Worm (Caenorhabditis elegans) whole organism, midembryonic: ENCODE measurements around the gene C17B7.5.

Experiments
- cog-1 ChIP-seq: sonication (generic microtip); optimal IDR thresholded peaks from 2 replicates; lab custom pipeline; 2016; ENCODE audit warnings: missing genetic modification characterization, missing compliant biosample characterization
- flt-1 ChIP-seq: fragments of 200-800 bp; sonication (Bioruptor generic); IDR thresholded peaks from 2 replicates; pipeline ENCODE4 v1.3.6; 2022; ENCODE audit warnings: missing genetic modification characterization, missing compliant biosample characterization
- klf-2 ChIP-seq: fragments of 200-800 bp; sonication (Bioruptor generic); conservative IDR thresholded peaks from 2 replicates; pipeline ENCODE4 v1.3.6; 2022; ENCODE audit warnings: missing genetic modification reagents, missing genetic modification characterization, missing compliant biosample characterization
- med-1 ChIP-seq: sonication (generic microtip); optimal IDR thresholded peaks from 2 replicates; lab custom pipeline; 2017; ENCODE audit warnings: missing genetic modification characterization, mild to moderate bottlenecking, missing compliant biosample characterization, antibody characterized with exemption, missing genetic modification reagents; ENCODE audit not compliant: insufficient read depth
- tab-1 ChIP-seq: fragments of 200-800 bp; sonication (Bioruptor generic); IDR thresholded peaks from 2 replicates; pipeline ENCODE4 v1.3.6; 2022; ENCODE audit warnings: missing genetic modification characterization, missing compliant biosample characterization
- ztf-23 ChIP-seq: fragments of 200-800 bp; sonication (Bioruptor generic); IDR thresholded peaks from 2 replicates; pipeline ENCODE4 v1.3.6; 2022; ENCODE audit warnings: missing genetic modification reagents, missing genetic modification characterization, missing compliant biosample characterization
- ztf-29 ChIP-seq: fragments of 200-800 bp; sonication (Bioruptor generic); IDR thresholded peaks from 2 replicates; pipeline ENCODE4 v1.3.6; 2022; ENCODE audit warnings: missing genetic modification reagents, missing genetic modification characterization, missing compliant biosample characterization

ce11 chrV:3295368-3295767, 38.1 kb upstream of the C17B7.5 start:
- no peak for TF ChIP-seq flt-1 (GFP tag; lab: Robert Waterston, UW)
- TF ChIP-seq ztf-23 (GFP tag; lab: Robert Waterston, UW): no peak
- no peak for TF ChIP-seq klf-2 (GFP tag; lab: Robert Waterston, UW)
- TF ChIP-seq tab-1 (GFP tag; lab: Robert Waterston, UW): no peak
- no peak for TF ChIP-seq med-1 (GFP tag; lab: Kevin White, UChicago)
- TF ChIP-seq cog-1 (tag; lab: Kevin White, UChicago): no peak
- no peak for TF ChIP-seq ztf-29 (GFP tag; lab: Robert Waterston, UW)
